Fruit fly (Drosophila melanogaster) whole organism, adult: Measurements from ENCODE around the gene CG46456.

ENCODE experiments used
- CG11617 ChIP-seq: fragments of 200-800 bp; sonication (Bioruptor generic); optimal IDR thresholded peaks from 2 replicates; lab custom pipeline; 2017; ENCODE audit warnings: mild to moderate bottlenecking, missing biosample characterization, missing genetic modification reagents, missing genetic modification characterization
- CG12768 ChIP-seq: fragments of 200-800 bp; sonication (Bioruptor generic); optimal IDR thresholded peaks from 2 replicates; lab custom pipeline; 2017; ENCODE audit warnings: missing biosample characterization, missing genetic modification characterization, mild to moderate bottlenecking, moderate library complexity, missing genetic modification reagents
- Clk ChIP-seq: fragments of 200-800 bp; sonication (Bioruptor generic); optimal IDR thresholded peaks from 2 replicates; lab custom pipeline; 2017; ENCODE audit warnings: missing biosample characterization, missing genetic modification characterization
- Crg-1 ChIP-seq: fragments of 200-800 bp; sonication (Bioruptor generic); optimal IDR thresholded peaks from 2 replicates; lab custom pipeline; 2016; ENCODE audit warnings: missing biosample characterization, missing genetic modification characterization
- kay ChIP-seq: fragments of 200-800 bp; sonication (Bioruptor generic); peaks from one replicate; lab custom pipeline; 2016; ENCODE audit warnings: missing biosample characterization, missing genetic modification characterization, borderline replicate concordance
- tj ChIP-seq: fragments of 200-800 bp; sonication (Bioruptor generic); optimal IDR thresholded peaks from 3 replicates; lab custom pipeline; 2017; ENCODE audit warnings: missing biosample characterization, mild to moderate bottlenecking, missing genetic modification characterization, moderate library complexity

dm6 chr3L:5329460-5329859 lies 25.7 kb downstream of the CG46456 start:
- no peak for TF ChIP-seq kay
- TF ChIP-seq CG12768 (GFP tag; lab: Kevin White, UChicago) = no peak
- TF ChIP-seq CG11617 (GFP tag; lab: Kevin White, UChicago) = no peak
- TF ChIP-seq tj (GFP tag; lab: Kevin White, UChicago) = no peak
- no peak for TF ChIP-seq Crg-1 (GFP tag; lab: Kevin White, UChicago)
- no peak for TF ChIP-seq Clk (GFP tag; lab: Kevin White, UChicago)
